Fruit fly (Drosophila melanogaster) Kc167 (cell line): ENCODE results near the gene CG46304.

ENCODE experiments used
- Myc ChIP-seq: fragments of >200 bp; optimal IDR thresholded peaks from 2 replicates; lab custom pipeline; 2017; ENCODE audit warnings: missing external identifiers
- Sin3A ChIP-seq: fragments of >200 bp; optimal IDR thresholded peaks from 2 replicates; lab custom pipeline; 2018; ENCODE audit warnings: missing external identifiers
- psq ChIP-seq: fragments of >200 bp; optimal IDR thresholded peaks from 2 replicates; lab custom pipeline; 2017; ENCODE audit warnings: missing external identifiers
- ttk ChIP-seq: sonication (Bioruptor generic); optimal IDR thresholded peaks from 2 replicates; lab custom pipeline; 2017; ENCODE audit warnings: missing external identifiers

DNA sequence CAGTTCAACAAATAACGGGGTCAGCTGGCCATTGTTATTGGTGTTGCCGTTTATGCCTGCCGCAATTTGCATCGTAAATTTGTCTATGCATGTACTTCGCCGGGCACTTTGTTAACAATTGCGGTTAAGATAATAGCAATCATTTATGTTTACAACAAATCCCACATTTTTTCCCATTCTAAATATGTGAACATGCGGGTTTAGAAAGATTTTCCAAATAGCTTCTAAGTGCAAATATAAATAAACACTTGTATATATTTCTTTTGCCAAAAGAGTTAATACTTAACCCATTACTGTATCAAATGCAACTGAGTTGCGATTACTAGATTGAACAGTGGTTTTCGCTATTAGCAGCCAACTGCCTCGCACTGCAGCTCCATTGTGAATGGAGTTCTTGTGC is 34.9 kb downstream of the CG46304 start:
- TF ChIP-seq ttk (lab: Kevin White, UChicago) (no peak), psq (lab: Kevin White, UChicago) (no peak), Sin3A (lab: Kevin White, UChicago) (no peak), Myc (lab: Kevin White, UChicago) (no peak)
